Worm (Caenorhabditis elegans): ENCODE data around the gene F52G2.3.
"Not testable (repeated sequence)": the region's sequence is repeated elsewhere in the genome, so short reads cannot be mapped to it uniquely, and the experiment has no call there.

The F52G2.3 gene

ce11 chrIV:13582909-13583308 lies 34.9 kb upstream of the F52G2.3 start, which contains the start of gene sru-12:
sru-12 (plus strand) TSS chrIV:13583209.
- TF ChIP-seq ham-2 (GFP tag; optimal IDR thresholded peaks at IDR 0.05) (no peak), nhr-2 (tag; optimal IDR thresholded peaks at IDR 0.05) (no peak), ceh-39 (tag; optimal IDR thresholded peaks at IDR 0.05) (no peak), tbx-8 (GFP tag; optimal IDR thresholded peaks at IDR 0.05) (no peak)

ce11 chrIV:13578953-13579352 lies 30.9 kb upstream of the F52G2.3 start, which contains the start of gene sru-16:
sru-16 (plus strand) TSS chrIV:13579253.
- not testable (repeated sequence) for TF ChIP-seq M03D4.4 (tag; optimal IDR thresholded peaks at IDR 0.05); zip-8 (tag; optimal IDR thresholded peaks at IDR 0.05); elt-1 (tag; optimal IDR thresholded peaks at IDR 0.05; ENCODE audit: borderline replicate concordance, insufficient read depth)

ce11 chrIV:13578174-13578573 lies 30.1 kb upstream of the F52G2.3 start, which contains the start of gene Y45F10B.8:
Y45F10B.8 (minus strand) TSS chrIV:13578274.
- not testable (repeated sequence) for TF ChIP-seq pha-4, sptf-1, hlh-1 (tag; optimal IDR thresholded peaks at IDR 0.05)

- TF ChIP-seq elt-1 (tag; optimal IDR thresholded peaks at IDR 0.05; ENCODE audit: borderline replicate concordance, insufficient read depth) (no peak), bed-3 (GFP tag; optimal IDR thresholded peaks at IDR 0.05) (no peak), tbx-8 (GFP tag; optimal IDR thresholded peaks at IDR 0.05) (no peak), nhr-12 (tag; optimal IDR thresholded peaks at IDR 0.05) (no peak), nhr-76 (tag; optimal IDR thresholded peaks at IDR 0.05) (no peak)
These were observed 27.6 kb upstream of the F52G2.3 start for ce11 chrIV:13575673-13576072.

- TF ChIP-seq unc-120 (tag; optimal IDR thresholded peaks at IDR 0.05; ENCODE audit: poor library complexity, severe bottlenecking) (no peak), mep-1 (tag; optimal IDR thresholded peaks at IDR 0.05) (no peak), M03D4.4 (tag; optimal IDR thresholded peaks at IDR 0.05) (no peak), blmp-1 (tag; optimal IDR thresholded peaks at IDR 0.05) (no peak), tbx-8 (GFP tag; optimal IDR thresholded peaks at IDR 0.05) (no peak), unc-39 (tag; optimal IDR thresholded peaks at IDR 0.05) (no peak), lsy-2 (tag; optimal IDR thresholded peaks at IDR 0.05) (no peak), unc-62 (GFP tag; optimal IDR thresholded peaks at IDR 0.05) (no peak), pha-4 (tag; optimal IDR thresholded peaks at IDR 0.05) (no peak), nhr-2 (tag; optimal IDR thresholded peaks at IDR 0.05) (no peak), sptf-1 (tag; optimal IDR thresholded peaks at IDR 0.05) (no peak)
These were observed 26.7 kb upstream of the F52G2.3 start, which contains the start of gene srd-10 for ce11 chrIV:13574733-13575132. srd-10 (plus strand) TSS chrIV:13575033.

ce11 chrIV:13564284-13564683 lies 16.3 kb upstream of the F52G2.3 start:
- no peak for TF ChIP-seq ham-2 (GFP tag; optimal IDR thresholded peaks at IDR 0.05)
- no peak for TF ChIP-seq ceh-83 (GFP tag; optimal IDR thresholded peaks at IDR 0.05)
- peak; percentile 67 for TF ChIP-seq ces-1 (GFP tag; optimal IDR thresholded peaks at IDR 0.05)

- TF ChIP-seq unc-120 (tag; optimal IDR thresholded peaks at IDR 0.05; ENCODE audit: poor library complexity, severe bottlenecking) = peak; percentile 56
- peak; percentile 1 for TF ChIP-seq ces-1 (GFP tag; optimal IDR thresholded peaks at IDR 0.05)
- TF ChIP-seq snpc-4 (tag; optimal IDR thresholded peaks at IDR 0.05) = no peak
- no peak for TF ChIP-seq lin-13 (tag; optimal IDR thresholded peaks at IDR 0.05)
These were observed 13.6 kb upstream of the F52G2.3 start, which contains the start of the genes Y45F10B.13 and qui-1 for ce11 chrIV:13561629-13562028. Y45F10B.13 (minus strand) TSS chrIV:13561729. qui-1 (plus strand) TSS chrIV:13561861.

ce11 chrIV:13559020-13559419 lies 11.0 kb upstream of the F52G2.3 start:
- TF ChIP-seq ceh-39 (tag; optimal IDR thresholded peaks at IDR 0.05) = no peak
- no peak for TF ChIP-seq nhr-12 (tag; optimal IDR thresholded peaks at IDR 0.05)
- TF ChIP-seq lin-32 (GFP tag; optimal IDR thresholded peaks at IDR 0.05) = no peak
- no peak for TF ChIP-seq pha-4 (tag; optimal IDR thresholded peaks at IDR 0.05)
- no peak for TF ChIP-seq ham-2 (GFP tag; optimal IDR thresholded peaks at IDR 0.05)
- no peak for TF ChIP-seq sem-2 (GFP tag; optimal IDR thresholded peaks at IDR 0.05)
- no peak for TF ChIP-seq ceh-83 (GFP tag; optimal IDR thresholded peaks at IDR 0.05)
- TF ChIP-seq cnd-1 (tag; optimal IDR thresholded peaks at IDR 0.05) = no peak
- no peak for TF ChIP-seq snpc-4 (tag; optimal IDR thresholded peaks at IDR 0.05)
- TF ChIP-seq lin-13 (tag; optimal IDR thresholded peaks at IDR 0.05) = no peak
- TF ChIP-seq nhr-2 (tag; optimal IDR thresholded peaks at IDR 0.05) = no peak
- TF ChIP-seq unc-39 (tag; optimal IDR thresholded peaks at IDR 0.05) = no peak
- no peak for TF ChIP-seq tbx-8 (GFP tag; optimal IDR thresholded peaks at IDR 0.05)
- TF ChIP-seq zip-8 (tag; optimal IDR thresholded peaks at IDR 0.05) = no peak
- no peak for TF ChIP-seq elt-1 (tag; optimal IDR thresholded peaks at IDR 0.05; ENCODE audit: borderline replicate concordance, insufficient read depth)
- TF ChIP-seq ces-1 (GFP tag; optimal IDR thresholded peaks at IDR 0.05) = no peak

All from whole organism, mixed stage, embryonic.